Fruit fly (Drosophila melanogaster) whole organism, wandering third instar larva: ENCODE results near the gene Lrrk.

ENCODE experiments used
- Hr83 ChIP-seq: fragments of 200-300 bp; sonication (Bioruptor generic); optimal IDR thresholded peaks from 2 replicates; lab custom pipeline; 2016; ENCODE audit warnings: missing biosample characterization, mild to moderate bottlenecking, missing genetic modification characterization, moderate library complexity; ENCODE audit not compliant: poor library complexity, severe bottlenecking
- Sp1 ChIP-seq: fragments of 200-800 bp; sonication (Bioruptor generic); optimal IDR thresholded peaks from 3 replicates; lab custom pipeline; 2019; ENCODE audit warnings: missing biosample characterization, mild to moderate bottlenecking, missing genetic modification characterization, moderate library complexity
- dl ChIP-seq, 2 experiments: fragments of 175-275, 200-275 bp in 1 of 2; fragments of 200-275 bp in 1 of 2; sonication (Bioruptor generic); optimal IDR thresholded peaks; lab custom pipeline; 2018; ENCODE audit warnings: mild to moderate bottlenecking in 2 of 2, missing biosample characterization in 2 of 2, missing genetic modification characterization in 2 of 2, moderate library complexity in 2 of 2; ENCODE audit not compliant: partially characterized antibody in 2 of 2, insufficient read depth in 1 of 2
- ey ChIP-seq: fragments of 200-800 bp; sonication (Bioruptor generic); optimal IDR thresholded peaks from 2 replicates; lab custom pipeline; 2016; ENCODE audit warnings: missing biosample characterization, missing genetic modification characterization
- fru ChIP-seq: fragments of 200-800 bp; sonication (Bioruptor generic); optimal IDR thresholded peaks from 3 replicates; lab custom pipeline; 2016; ENCODE audit warnings: missing biosample characterization, mild to moderate bottlenecking, missing genetic modification characterization
- h ChIP-seq: fragments of 200-800 bp; sonication (Bioruptor generic); optimal IDR thresholded peaks from 3 replicates; lab custom pipeline; 2016; ENCODE audit warnings: missing biosample characterization, mild to moderate bottlenecking, missing genetic modification characterization
- psq ChIP-seq: fragments of 200-800 bp; sonication (Bioruptor generic); optimal IDR thresholded peaks from 3 replicates; lab custom pipeline; 2017; ENCODE audit warnings: missing biosample characterization, mild to moderate bottlenecking, missing genetic modification characterization, moderate library complexity
- usp ChIP-seq: fragments of >200 bp; optimal IDR thresholded peaks from 2 replicates; lab custom pipeline; 2017; ENCODE audit warnings: missing biosample characterization, missing genetic modification characterization

DNA sequence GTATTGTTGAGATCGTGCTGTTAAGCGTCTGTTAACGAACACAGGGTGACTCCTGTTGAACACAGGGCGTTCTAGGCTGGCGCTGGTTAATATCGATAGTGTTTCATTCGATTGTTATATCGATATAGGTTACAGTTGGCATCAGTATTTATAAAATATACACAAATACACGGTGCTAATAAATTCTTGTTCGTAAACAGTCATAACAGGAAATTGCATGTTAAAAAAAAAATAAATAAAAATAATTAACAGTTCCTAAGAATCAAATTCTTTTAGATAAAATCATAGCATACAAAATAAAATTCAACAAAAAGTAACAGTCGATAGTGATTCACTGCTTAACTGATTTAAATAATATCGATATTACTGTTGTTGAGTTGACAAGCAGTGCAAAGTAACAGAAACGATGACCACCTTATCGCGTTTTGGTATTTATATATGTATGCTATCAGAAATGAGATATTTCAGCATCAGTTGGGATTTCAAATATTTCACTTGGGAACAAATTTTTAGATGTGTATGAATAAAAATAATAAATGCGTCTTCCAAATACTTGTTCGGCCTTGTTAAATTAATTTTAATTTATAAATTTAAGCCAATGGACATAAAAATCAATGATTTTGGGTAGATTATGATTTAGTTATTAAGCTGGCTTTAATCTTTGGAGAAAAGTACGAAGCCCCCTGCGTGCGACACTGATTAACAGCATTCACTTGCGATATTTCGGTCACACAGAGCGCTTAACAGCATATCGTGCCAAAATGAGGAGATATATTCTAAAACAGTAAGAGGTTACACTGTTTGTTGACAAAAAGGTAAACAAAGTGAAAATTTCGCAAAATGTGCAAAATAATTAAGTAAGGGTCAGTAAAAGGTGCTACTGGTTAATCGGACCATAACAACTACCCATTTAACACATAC, at the start of gene Lrrk, which contains the start of gene Pi3K92E:
- TF ChIP-seq psq (GFP tag; lab: Kevin White, UChicago) (no peak), dl (GFP tag; optimal IDR thresholded peaks at IDR 0.05; lab: Kevin White, UChicago; ENCODE audit: insufficient read depth in 1 of 2, partially characterized antibody in 2 of 2) (no peak), Hr83 (GFP tag; lab: Kevin White, UChicago) (peak; percentile 11), usp (no peak), Sp1 (no peak), fru (GFP tag; lab: Kevin White, UChicago) (no peak), h (GFP tag; lab: Kevin White, UChicago) (peak; percentile 12), ey (no peak)
